Fruit fly (Drosophila melanogaster): ENCODE data around the gene REPTOR-BP.

REPTOR-BP gene

DNA sequence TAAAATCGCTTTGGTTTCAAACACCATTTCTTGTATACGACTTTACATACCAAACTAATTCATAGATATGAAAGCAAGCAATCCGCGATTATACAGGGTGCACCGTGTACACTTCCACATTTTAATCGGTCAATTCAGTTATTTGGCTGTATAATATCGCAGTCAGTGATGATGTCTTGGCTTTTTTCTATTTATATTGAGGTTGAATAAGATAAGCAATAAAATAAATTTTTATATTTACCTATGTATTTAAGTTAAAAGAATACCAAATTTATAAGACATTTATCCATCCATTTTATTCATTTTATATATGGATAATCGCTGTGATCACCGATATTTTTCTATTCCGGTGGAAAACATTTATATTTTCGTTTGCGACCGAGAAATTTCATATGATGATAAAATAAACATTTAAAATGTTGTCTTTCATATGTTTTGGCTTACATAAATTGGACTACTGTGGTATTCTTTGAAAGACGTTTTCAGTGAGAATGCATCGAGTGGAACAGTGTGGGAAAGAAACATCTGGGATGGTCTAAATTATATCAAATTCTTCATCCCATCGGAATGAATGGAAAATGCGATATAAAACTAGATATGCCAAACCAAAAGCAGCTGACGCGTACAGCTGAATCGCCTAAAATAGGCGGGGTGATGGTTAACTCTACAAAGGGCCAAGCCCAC lies 37.1 kb upstream of the REPTOR-BP start, which contains the start of gene CG5708 (continued):
- peak; percentile 38 for TF ChIP-seq CG2712 (tag; optimal IDR thresholded peaks at IDR 0.05)
- no peak for TF ChIP-seq mirr (GFP tag; optimal IDR thresholded peaks at IDR 0.05)
- TF ChIP-seq Nf-YC (tag; optimal IDR thresholded peaks at IDR 0.05), result peak; percentile 47
- TF ChIP-seq gsb (GFP tag; IDR thresholded peaks at IDR 0.05), result no peak
- no peak for TF ChIP-seq HLH3B (GFP tag; IDR thresholded peaks at IDR 0.05)
- TF ChIP-seq pan (optimal IDR thresholded peaks at IDR 0.05), result no peak
- TF ChIP-seq pan (GFP tag; optimal IDR thresholded peaks at IDR 0.05 in 1 of 2, IDR thresholded peaks at IDR 0.05 in 1 of 2), result no peak
- TF ChIP-seq GATAe (GFP tag; conservative IDR thresholded peaks at IDR 0.05), result no peak
- peak; percentile 87 for TF ChIP-seq ssp (GFP tag; IDR thresholded peaks at IDR 0.05)
- TF ChIP-seq Elba2 (GFP tag; optimal IDR thresholded peaks at IDR 0.05), result no peak
- TF ChIP-seq fd96Cb (tag; optimal IDR thresholded peaks at IDR 0.05), result no peak
- TF ChIP-seq Hr78 (GFP tag; optimal IDR thresholded peaks at IDR 0.05), result no peak
- no peak for TF ChIP-seq CG12155 (GFP tag; optimal IDR thresholded peaks at IDR 0.05)
- TF ChIP-seq CG11504 (tag; optimal IDR thresholded peaks at IDR 0.05), result no peak
- TF ChIP-seq wor (GFP tag; IDR thresholded peaks at IDR 0.05), result no peak
- TF ChIP-seq Dad (GFP tag; optimal IDR thresholded peaks at IDR 0.05), result no peak
- no peak for TF ChIP-seq CG14860 (GFP tag; IDR thresholded peaks at IDR 0.05; ENCODE audit: partially characterized antibody)
- no peak for TF ChIP-seq klu (GFP tag; IDR thresholded peaks at IDR 0.05)
- no peak for TF ChIP-seq btn (GFP tag; optimal IDR thresholded peaks at IDR 0.05)
- no peak for TF ChIP-seq CG16863 (GFP tag; optimal IDR thresholded peaks at IDR 0.05)
- TF ChIP-seq CG6175 (GFP tag; IDR thresholded peaks at IDR 0.05), result no peak
- TF ChIP-seq Stat92E (GFP tag; optimal IDR thresholded peaks at IDR 0.05), result peak in 1 of 3 experiments; percentile 17
- TF ChIP-seq CG10979 (tag; optimal IDR thresholded peaks at IDR 0.05), result no peak
- no peak for TF ChIP-seq CG1647 (GFP tag; optimal IDR thresholded peaks at IDR 0.05)
- TF ChIP-seq ERR (GFP tag; optimal IDR thresholded peaks at IDR 0.05), result no peak
- TF ChIP-seq wdn (GFP tag; IDR thresholded peaks at IDR 0.05), result no peak
- TF ChIP-seq cad (GFP tag; optimal IDR thresholded peaks at IDR 0.05), result no peak
- TF ChIP-seq z (GFP tag; IDR thresholded peaks at IDR 0.05), result no peak
- no peak for TF ChIP-seq Hmx (GFP tag; optimal IDR thresholded peaks at IDR 0.05)
- TF ChIP-seq ac (GFP tag; optimal IDR thresholded peaks at IDR 0.05), result no peak
- no peak for TF ChIP-seq wek (GFP tag; optimal IDR thresholded peaks at IDR 0.05)
- TF ChIP-seq Xrp1 (GFP tag; IDR thresholded peaks at IDR 0.05), result no peak
- TF ChIP-seq CG6791 (GFP tag; IDR thresholded peaks at IDR 0.05; ENCODE audit: partially characterized antibody), result peak; percentile 32; the same call in 1 of the 3 replicates
- no peak for TF ChIP-seq ttk (GFP tag; IDR thresholded peaks at IDR 0.05)
- no peak for TF ChIP-seq trh (GFP tag; optimal IDR thresholded peaks at IDR 0.05)
- TF ChIP-seq CG18764 (GFP tag; optimal IDR thresholded peaks at IDR 0.05), result no peak
- TF ChIP-seq CG12299 (tag; optimal IDR thresholded peaks at IDR 0.05), result no peak
- TF ChIP-seq Sox102F (GFP tag; optimal IDR thresholded peaks at IDR 0.05), result no peak
- peak; percentile 35 for TF ChIP-seq CG17829 (tag; optimal IDR thresholded peaks at IDR 0.05)
- TF ChIP-seq CG8388 (GFP tag; optimal IDR thresholded peaks at IDR 0.05), result no peak
- no peak for TF ChIP-seq CG8089 (GFP tag; optimal IDR thresholded peaks at IDR 0.05)
- TF ChIP-seq CG14014 (GFP tag; IDR thresholded peaks at IDR 0.05), result no peak
- no peak for TF ChIP-seq Mes4 (GFP tag; optimal IDR thresholded peaks at IDR 0.05)
- no peak for TF ChIP-seq CG1233 (GFP tag; optimal IDR thresholded peaks at IDR 0.05)
- TF ChIP-seq Gsc (GFP tag; IDR thresholded peaks at IDR 0.05), result no peak
- 0 out of 2 replicates have a peak, but pooled peaks have one; percentile 17 for TF ChIP-seq Atf6 (GFP tag; IDR thresholded peaks at IDR 0.05)
- no peak for TF ChIP-seq H15 (GFP tag; IDR thresholded peaks at IDR 0.05)
- TF ChIP-seq pnt (GFP tag; optimal IDR thresholded peaks at IDR 0.05), result no peak
- peak; percentile 99 for TF ChIP-seq CG30020 (tag; optimal IDR thresholded peaks at IDR 0.05)
- no peak for TF ChIP-seq CG32532 (GFP tag; IDR thresholded peaks at IDR 0.05)
